Fruit fly (Drosophila melanogaster) whole organism, embryonic: ENCODE results near the gene CG8112.

Experiments used
- ATbp ChIP-seq: fragments of 200-800 bp; sonication (Bioruptor generic); optimal IDR thresholded peaks from 2 replicates; lab custom pipeline; 2017; ENCODE audit warnings: missing biosample characterization, mild to moderate bottlenecking, missing genetic modification characterization, missing genetic modification reagents
- CG10209 ChIP-seq: fragments of 200-800 bp; sonication (Bioruptor generic); optimal IDR thresholded peaks from 3 replicates; lab custom pipeline; 2017; ENCODE audit warnings: missing biosample characterization, mild to moderate bottlenecking, missing genetic modification characterization, missing genetic modification reagents
- CG10543 ChIP-seq: fragments of 200-800 bp; sonication (Bioruptor generic); optimal IDR thresholded peaks from 3 replicates; lab custom pipeline; 2017; ENCODE audit warnings: missing biosample characterization, mild to moderate bottlenecking, missing genetic modification characterization, moderate library complexity
- CG14014 ChIP-seq: fragments of 200-800 bp; sonication (Bioruptor generic); IDR thresholded peaks from 2 replicates; pipeline ENCODE4 v1.3.6; 2022; ENCODE audit warnings: missing biosample characterization, missing genetic modification characterization
- CG16813 ChIP-seq: fragments of 200-800 bp; sonication (Bioruptor generic); IDR thresholded peaks from 3 replicates; pipeline ENCODE4 v1.3.6; 2022; ENCODE audit warnings: missing biosample characterization, missing genetic modification characterization; ENCODE audit not compliant: partially characterized antibody
- CG17359 ChIP-seq: fragments of 200-800 bp; sonication (Bioruptor generic); optimal IDR thresholded peaks from 3 replicates; lab custom pipeline; 2018; ENCODE audit warnings: missing biosample characterization, mild to moderate bottlenecking, missing genetic modification characterization, moderate library complexity
- CG18262 ChIP-seq: fragments of 200-800 bp; optimal IDR thresholded peaks from 3 replicates; lab custom pipeline; 2019; ENCODE audit warnings: missing biosample characterization, mild to moderate bottlenecking, missing genetic modification characterization, moderate library complexity
- CG1832 ChIP-seq: fragments of 200-800 bp; sonication (Bioruptor generic); optimal IDR thresholded peaks from 2 replicates; lab custom pipeline; 2017; ENCODE audit warnings: missing biosample characterization, mild to moderate bottlenecking, missing genetic modification characterization, inconsistent platforms
- CG18619 ChIP-seq: fragments of 200-800 bp; sonication (Bioruptor generic); optimal IDR thresholded peaks from 3 replicates; lab custom pipeline; 2017; ENCODE audit warnings: missing biosample characterization, mild to moderate bottlenecking, missing genetic modification characterization
- CG2678 ChIP-seq: fragments of 200-800 bp; sonication (Bioruptor generic); optimal IDR thresholded peaks from 3 replicates; lab custom pipeline; 2019; ENCODE audit warnings: missing biosample characterization, mild to moderate bottlenecking, missing genetic modification characterization, moderate library complexity
- CG30403 ChIP-seq: fragments of 200-800 bp; sonication (Bioruptor generic); optimal IDR thresholded peaks from 3 replicates; lab custom pipeline; 2016; ENCODE audit warnings: missing biosample characterization, missing genetic modification characterization
- CG31441 ChIP-seq: fragments of 200-800 bp; sonication (Bioruptor generic); IDR thresholded peaks from 2 replicates; pipeline ENCODE4 v1.3.6; 2022; ENCODE audit warnings: missing biosample characterization, missing genetic modification characterization
- CG32532 ChIP-seq: fragments of 200-800 bp; sonication (Bioruptor generic); IDR thresholded peaks from 2 replicates; pipeline ENCODE4 v1.3.6; 2022; ENCODE audit warnings: missing biosample characterization, missing genetic modification characterization
- CG3407 ChIP-seq: fragments of 200-800 bp; sonication (Bioruptor generic); optimal IDR thresholded peaks from 2 replicates; lab custom pipeline; 2018; ENCODE audit warnings: missing biosample characterization, mild to moderate bottlenecking, missing genetic modification characterization
- CG3838 ChIP-seq: fragments of 200-800 bp; sonication (Bioruptor generic); optimal IDR thresholded peaks from 3 replicates; lab custom pipeline; 2016; ENCODE audit warnings: missing biosample characterization, missing genetic modification characterization
- CG6683 ChIP-seq: fragments of 200-800 bp; sonication (Bioruptor generic); optimal IDR thresholded peaks from 2 replicates; lab custom pipeline; 2017; ENCODE audit warnings: missing biosample characterization, mild to moderate bottlenecking, missing genetic modification characterization, missing genetic modification reagents
- CG7271 ChIP-seq: fragments of 200-800 bp; sonication (Bioruptor generic); optimal IDR thresholded peaks from 2 replicates; lab custom pipeline; 2018; ENCODE audit warnings: missing biosample characterization, mild to moderate bottlenecking, missing genetic modification characterization, moderate library complexity
- CG7357 ChIP-seq: fragments of 200-800 bp; sonication (Bioruptor generic); IDR thresholded peaks from 3 replicates; pipeline ENCODE4 v1.3.6; 2022; ENCODE audit warnings: missing biosample characterization, missing genetic modification characterization
- CG7556 ChIP-seq: fragments of 200-800 bp; sonication (Bioruptor generic); optimal IDR thresholded peaks from 2 replicates; lab custom pipeline; 2017; ENCODE audit warnings: missing biosample characterization, mild to moderate bottlenecking, missing genetic modification characterization
- CG7745 ChIP-seq: fragments of 200-800 bp; sonication (Bioruptor generic); optimal IDR thresholded peaks from 2 replicates; lab custom pipeline; 2018; ENCODE audit warnings: missing biosample characterization, mild to moderate bottlenecking, missing genetic modification characterization, moderate library complexity
- CG7839 ChIP-seq: fragments of 200-800 bp; sonication (Bioruptor generic); optimal IDR thresholded peaks from 3 replicates; lab custom pipeline; 2018; ENCODE audit warnings: missing biosample characterization, mild to moderate bottlenecking, missing genetic modification characterization, moderate library complexity
- CG8765 ChIP-seq: fragments of 200-800 bp; sonication (Bioruptor generic); IDR thresholded peaks from 2 replicates; pipeline ENCODE4 v1.3.6; 2022; ENCODE audit warnings: missing biosample characterization, missing genetic modification characterization
- Camta ChIP-seq: fragments of 200-800 bp; sonication (Bioruptor generic); optimal IDR thresholded peaks from 2 replicates; lab custom pipeline; 2016; ENCODE audit warnings: missing biosample characterization, missing genetic modification characterization
- Deaf1 ChIP-seq: fragments of 200-800 bp; optimal IDR thresholded peaks from 3 replicates; lab custom pipeline; 2019; ENCODE audit warnings: missing biosample characterization, mild to moderate bottlenecking, missing genetic modification characterization, moderate library complexity
- Dip3 ChIP-seq: fragments of 200-800 bp; sonication (Bioruptor generic); optimal IDR thresholded peaks from 3 replicates; lab custom pipeline; 2016; ENCODE audit warnings: missing biosample characterization, missing genetic modification characterization
- Dll ChIP-seq: fragments of 200-800 bp; sonication (Bioruptor generic); IDR thresholded peaks from 4 replicates; pipeline ENCODE4 v1.3.6; 2022; ENCODE audit warnings: missing biosample characterization, missing genetic modification characterization; ENCODE audit not compliant: partially characterized antibody
- H2.0 ChIP-seq: fragments of 200-800 bp; sonication (Bioruptor generic); IDR thresholded peaks from 2 replicates; pipeline ENCODE4 v1.3.6; 2022; ENCODE audit warnings: missing biosample characterization, missing genetic modification characterization
- Hr51 ChIP-seq, 2 experiments: fragments of 200-800 bp; sonication (Bioruptor generic); optimal IDR thresholded peaks; 2 replicates in 1 of 2; 3 replicates in 1 of 2; lab custom pipeline; 2016 to 2018; ENCODE audit warnings: missing biosample characterization in 2 of 2, missing genetic modification characterization in 2 of 2, mild to moderate bottlenecking in 1 of 2, moderate library complexity in 1 of 2
- Nf-YB ChIP-seq: fragments of 200-800 bp; sonication (Bioruptor generic); optimal IDR thresholded peaks from 3 replicates; lab custom pipeline; 2019; ENCODE audit warnings: missing biosample characterization, mild to moderate bottlenecking, missing genetic modification characterization, moderate library complexity
- Oli ChIP-seq: fragments of 200-800 bp; sonication (Bioruptor generic); optimal IDR thresholded peaks from 2 replicates; lab custom pipeline; 2018; ENCODE audit warnings: missing biosample characterization, mild to moderate bottlenecking, missing genetic modification characterization, moderate library complexity
- Sox102F ChIP-seq: fragments of 200-800 bp; sonication (Bioruptor generic); optimal IDR thresholded peaks from 2 replicates; lab custom pipeline; 2018; ENCODE audit warnings: missing biosample characterization, mild to moderate bottlenecking, missing genetic modification characterization, moderate library complexity
- Stat92E ChIP-seq, 3 experiments: fragments of >200 bp in 2 of 3; fragments of 200-800 bp in 1 of 3; sonication (Bioruptor generic) in 1 of 3; optimal IDR thresholded peaks; 2 replicates each; lab custom pipeline; 2017 to 2019; ENCODE audit warnings: missing biosample characterization in 3 of 3, missing genetic modification characterization in 3 of 3, mild to moderate bottlenecking in 1 of 3, moderate library complexity in 1 of 3
- ash1 ChIP-seq: fragments of 200-800 bp; sonication (Bioruptor generic); optimal IDR thresholded peaks from 2 replicates; lab custom pipeline; 2018; ENCODE audit warnings: missing biosample characterization, mild to moderate bottlenecking, missing genetic modification characterization
- bbx ChIP-seq: fragments of 200-800 bp; sonication (Bioruptor generic); IDR thresholded peaks from 2 replicates; pipeline ENCODE4 v1.3.6; 2022; ENCODE audit warnings: missing biosample characterization, missing genetic modification characterization; ENCODE audit not compliant: partially characterized antibody
- cas ChIP-seq: fragments of 200-800 bp; sonication (Bioruptor generic); IDR thresholded peaks from 2 replicates; pipeline ENCODE4 v1.3.6; 2022; ENCODE audit warnings: missing biosample characterization, missing genetic modification characterization
- ci ChIP-seq: fragments of 200-800 bp; sonication (Bioruptor generic); IDR thresholded peaks from 3 replicates; pipeline ENCODE4 v1.3.6; 2022; ENCODE audit warnings: missing biosample characterization, missing genetic modification characterization
- dan ChIP-seq: fragments of 200-800 bp; sonication (Bioruptor generic); IDR thresholded peaks from 2 replicates; pipeline ENCODE4 v1.3.6; 2022; ENCODE audit warnings: missing biosample characterization, missing genetic modification characterization
- ems ChIP-seq: fragments of 200-800 bp; sonication (Bioruptor generic); optimal IDR thresholded peaks from 3 replicates; lab custom pipeline; 2016; ENCODE audit warnings: missing biosample characterization, missing genetic modification characterization
- fru ChIP-seq: fragments of >200 bp; optimal IDR thresholded peaks from 2 replicates; lab custom pipeline; 2017
- gem ChIP-seq: fragments of 200-800 bp; sonication (Bioruptor generic); optimal IDR thresholded peaks from 2 replicates; lab custom pipeline; 2019; ENCODE audit warnings: missing biosample characterization, mild to moderate bottlenecking, missing genetic modification characterization, moderate library complexity
- insv ChIP-seq, 2 experiments: fragments of 200-800 bp; sonication (Bioruptor generic); optimal IDR thresholded peaks; 3 replicates each; lab custom pipeline; 2016 to 2018; ENCODE audit warnings: missing biosample characterization in 2 of 2, missing genetic modification characterization in 2 of 2
- lola ChIP-seq, 3 experiments: fragments of >200 bp in 2 of 3; fragments of 200-800 bp in 1 of 3; sonication (Bioruptor generic) in 1 of 3; optimal IDR thresholded peaks; 2 replicates each; lab custom pipeline; 2017 to 2019; ENCODE audit warnings: missing biosample characterization in 3 of 3, missing genetic modification characterization in 3 of 3, mild to moderate bottlenecking in 1 of 3, moderate library complexity in 1 of 3
- luna ChIP-seq: fragments of 200-800 bp; sonication (Bioruptor generic); optimal IDR thresholded peaks from 2 replicates; lab custom pipeline; 2016; ENCODE audit warnings: missing biosample characterization, missing genetic modification characterization
- otp ChIP-seq: fragments of 200-800 bp; sonication (Bioruptor generic); IDR thresholded peaks from 3 replicates; pipeline ENCODE4, ENCODE4 v1.3.6; 2022; ENCODE audit warnings: missing biosample characterization, missing genetic modification characterization
- peb ChIP-seq: fragments of 200-800 bp; sonication (Bioruptor generic); IDR thresholded peaks from 2 replicates; pipeline ENCODE4 v1.3.6; 2022; ENCODE audit warnings: missing biosample characterization, missing genetic modification characterization
- pnt ChIP-seq: fragments of 200-800 bp; sonication (Bioruptor generic); optimal IDR thresholded peaks from 3 replicates; lab custom pipeline; 2016; ENCODE audit warnings: missing biosample characterization, missing genetic modification characterization
- shn ChIP-seq: fragments of 200-800 bp; sonication (Bioruptor generic); optimal IDR thresholded peaks from 3 replicates; lab custom pipeline; 2016; ENCODE audit warnings: missing biosample characterization, missing genetic modification characterization
- sima ChIP-seq: fragments of 200-800 bp; sonication (Bioruptor generic); optimal IDR thresholded peaks from 2 replicates; lab custom pipeline; 2016; ENCODE audit warnings: missing biosample characterization, missing genetic modification characterization
- trem ChIP-seq: fragments of 200-800 bp; optimal IDR thresholded peaks from 3 replicates; lab custom pipeline; 2019; ENCODE audit warnings: missing biosample characterization, mild to moderate bottlenecking, missing genetic modification characterization, moderate library complexity
- usp ChIP-seq: fragments of >200 bp; optimal IDR thresholded peaks from 2 replicates; lab custom pipeline; 2017; ENCODE audit warnings: missing biosample characterization, missing genetic modification characterization

Gene CG8112

dm6 chr3R:8711890-8712449 lies 763 bp upstream of the CG8112 start (continued):
- TF ChIP-seq CG10543 (GFP tag; lab: Kevin White, UChicago) = no peak
- TF ChIP-seq peb (GFP tag; lab: Robert Waterston, UW) = no peak
- TF ChIP-seq CG31441 = peak; percentile 33; the same call in 1 of the 2 replicates
- no peak for TF ChIP-seq dan (GFP tag; lab: Robert Waterston, UW)
- TF ChIP-seq CG18262 = no peak
- TF ChIP-seq sima (GFP tag; lab: Kevin White, UChicago) = no peak
- peak; percentile 24 for TF ChIP-seq CG7839 (tag; lab: Kevin White, UChicago)
- no peak for TF ChIP-seq Dip3 (GFP tag; lab: Kevin White, UChicago)
- TF ChIP-seq CG10209 (GFP tag; lab: Kevin White, UChicago) = no peak
- TF ChIP-seq CG7271 = no peak
- TF ChIP-seq CG32532 (GFP tag; lab: Robert Waterston, UW) = no peak
- TF ChIP-seq pnt = no peak
- no peak for TF ChIP-seq CG16813 (GFP tag; lab: Robert Waterston, UW)
- no peak for TF ChIP-seq fru (lab: Kevin White, UChicago)
- TF ChIP-seq Dll (GFP tag; lab: Robert Waterston, UW) = no peak
- TF ChIP-seq luna = no peak
- peak; percentile 23 for TF ChIP-seq CG3407 (GFP tag; lab: Kevin White, UChicago)
- 0 out of 2 replicates have a peak, but pooled peaks have one; percentile 33 for TF ChIP-seq bbx (GFP tag; lab: Robert Waterston, UW)
- no peak for TF ChIP-seq ems
- no peak for TF ChIP-seq CG18619 (GFP tag; lab: Kevin White, UChicago)
- no peak for TF ChIP-seq lola (GFP tag; optimal IDR thresholded peaks at IDR 0.05; lab: Kevin White, UChicago)
- TF ChIP-seq CG6683 (GFP tag; lab: Kevin White, UChicago) = no peak
- TF ChIP-seq usp = no peak
- TF ChIP-seq Stat92E (GFP tag; optimal IDR thresholded peaks at IDR 0.05; lab: Kevin White, UChicago) = no peak
- no peak for TF ChIP-seq CG30403 (GFP tag; lab: Kevin White, UChicago)
- TF ChIP-seq Nf-YB (GFP tag; lab: Kevin White, UChicago) = no peak
- no peak for TF ChIP-seq H2.0 (GFP tag; lab: Robert Waterston, UW)
- peak; percentile 61 for TF ChIP-seq Sox102F (GFP tag; lab: Kevin White, UChicago)
- TF ChIP-seq CG17359 (tag; lab: Kevin White, UChicago) = peak; percentile 36
- no peak for TF ChIP-seq insv (GFP tag; optimal IDR thresholded peaks at IDR 0.05; lab: Kevin White, UChicago)
- TF ChIP-seq ci (GFP tag; lab: Robert Waterston, UW) = peak; percentile 35; the same call in 2 of the 3 replicates
- TF ChIP-seq shn = no peak
- TF ChIP-seq CG8765 (GFP tag; lab: Robert Waterston, UW) = no peak
- TF ChIP-seq CG7357 (GFP tag; lab: Robert Waterston, UW) = no peak
- TF ChIP-seq CG7556 (GFP tag; lab: Kevin White, UChicago) = no peak
- TF ChIP-seq otp (GFP tag; lab: Robert Waterston, UW) = no peak
- TF ChIP-seq ash1 (GFP tag; lab: Kevin White, UChicago) = no peak
- peak; percentile 37 for TF ChIP-seq CG2678 (tag; lab: Kevin White, UChicago)
- TF ChIP-seq trem = no peak
- TF ChIP-seq cas (GFP tag; lab: Robert Waterston, UW) = no peak
- no peak for TF ChIP-seq CG7745 (tag; lab: Kevin White, UChicago)
- no peak for TF ChIP-seq CG3838
- peak; percentile 69 for TF ChIP-seq Deaf1 (tag; lab: Kevin White, UChicago)
- no peak for TF ChIP-seq CG14014
- peak; percentile 34 for TF ChIP-seq ATbp (GFP tag; lab: Kevin White, UChicago)
- no peak for TF ChIP-seq Camta
- peak in 1 of 2 experiments; percentile 63 for TF ChIP-seq Hr51 (GFP tag; optimal IDR thresholded peaks at IDR 0.05; lab: Kevin White, UChicago)
- TF ChIP-seq Oli (tag; lab: Kevin White, UChicago) = peak; percentile 45
- TF ChIP-seq gem (tag; lab: Kevin White, UChicago) = peak; percentile 50
- no peak for TF ChIP-seq CG1832
